Fruit fly (Drosophila melanogaster): ENCODE results near the gene DIP-gamma.
A peak's percentile ranks its signal among the peaks of the same experiment; 100 is the strongest.

DIP-gamma gene

dm6 chr3R:28898921-28899545 lies 71.1 kb downstream of the DIP-gamma start (continued):
- TF ChIP-seq slp2 (GFP tag; optimal IDR thresholded peaks at IDR 0.05) (no peak), CG15011 (GFP tag; optimal IDR thresholded peaks at IDR 0.05) (no peak), sd (tag; optimal IDR thresholded peaks at IDR 0.05) (peak; percentile 91), Med (GFP tag) (no peak), ttk (GFP tag; IDR thresholded peaks at IDR 0.05) (0 out of 2 replicates have a peak, but pooled peaks have one; percentile 20), Hmx (GFP tag; optimal IDR thresholded peaks at IDR 0.05) (no peak), CG11085 (GFP tag; IDR thresholded peaks at IDR 0.05) (no peak), CG31388 (GFP tag; optimal IDR thresholded peaks at IDR 0.05) (no peak), Bgb (GFP tag; IDR thresholded peaks at IDR 0.05; ENCODE audit: partially characterized antibody) (no peak), Sry-β (GFP tag; optimal IDR thresholded peaks at IDR 0.05) (no peak), cwo (GFP tag; optimal IDR thresholded peaks at IDR 0.05) (no peak), CG10274 (GFP tag; optimal IDR thresholded peaks at IDR 0.05) (no peak), dmrt99B (tag; optimal IDR thresholded peaks at IDR 0.05) (no peak), Vsx1 (GFP tag; optimal IDR thresholded peaks at IDR 0.05) (peak; percentile 61), Dip2 (GFP tag; IDR thresholded peaks at IDR 0.05) (no peak), tna (GFP tag; IDR thresholded peaks at IDR 0.05; ENCODE audit: partially characterized antibody) (no peak), CG17612 (GFP tag; IDR thresholded peaks at IDR 0.05) (no peak), unc-4 (GFP tag; IDR thresholded peaks at IDR 0.05; ENCODE audit: partially characterized antibody) (no peak), sug (tag; optimal IDR thresholded peaks at IDR 0.05) (peak; percentile 74), chinmo (GFP tag; IDR thresholded peaks at IDR 0.05; ENCODE audit: partially characterized antibody) (0 out of 4 replicates have a peak, but pooled peaks have one; percentile 54), bab2 (GFP tag; optimal IDR thresholded peaks at IDR 0.05) (no peak), CG15514 (GFP tag; optimal IDR thresholded peaks at IDR 0.05) (no peak), Hr78 (GFP tag; optimal IDR thresholded peaks at IDR 0.05) (peak in 1 of 2 experiments; percentile 86), HLH4C (GFP tag; IDR thresholded peaks at IDR 0.05; ENCODE audit: partially characterized antibody) (no peak), zfh2 (GFP tag; optimal IDR thresholded peaks at IDR 0.05) (no peak), CG1602 (GFP tag; optimal IDR thresholded peaks at IDR 0.05) (no peak), CG34376 (GFP tag; optimal IDR thresholded peaks at IDR 0.05) (peak; percentile 48), CG4730 (GFP tag; IDR thresholded peaks at IDR 0.05) (no peak), Fer3 (tag; optimal IDR thresholded peaks at IDR 0.05) (no peak), ranshi (GFP tag; IDR thresholded peaks at IDR 0.05) (no peak), CG7745 (tag; optimal IDR thresholded peaks at IDR 0.05) (no peak), pnt (GFP tag; optimal IDR thresholded peaks at IDR 0.05) (no peak), zen2 (GFP tag; IDR thresholded peaks at IDR 0.05; ENCODE audit: partially characterized antibody) (no peak), Ada2b (GFP tag; IDR thresholded peaks at IDR 0.05) (no peak), usp (GFP tag; optimal IDR thresholded peaks at IDR 0.05) (no peak), CG10431 (GFP tag; optimal IDR thresholded peaks at IDR 0.05) (no peak), CG10267 (tag; optimal IDR thresholded peaks at IDR 0.05) (no peak), CG34224 (GFP tag; IDR thresholded peaks at IDR 0.05; ENCODE audit: partially characterized antibody) (no peak), CG8478 (optimal IDR thresholded peaks at IDR 0.05) (no peak), CG15601 (tag; optimal IDR thresholded peaks at IDR 0.05) (no peak), MESR4 (GFP tag; optimal IDR thresholded peaks at IDR 0.05) (no peak), Dll (GFP tag; IDR thresholded peaks at IDR 0.05; ENCODE audit: partially characterized antibody) (no peak), CG16779 (GFP tag; IDR thresholded peaks at IDR 0.05) (no peak), CG13894 (tag; optimal IDR thresholded peaks at IDR 0.05) (peak; percentile 24), CG7372 (GFP tag; IDR thresholded peaks at IDR 0.05) (no peak), Dfd (GFP tag; optimal IDR thresholded peaks at IDR 0.05) (no peak), GATAe (GFP tag; conservative IDR thresholded peaks at IDR 0.05) (peak; percentile 58; the same call in 1 of the 2 replicates), Atf3 (GFP tag; optimal IDR thresholded peaks at IDR 0.05) (no peak), CG7786 (GFP tag; optimal IDR thresholded peaks at IDR 0.05) (no peak)

Data from whole organism, embryonic.